Worm (Caenorhabditis elegans) whole organism, L4 larva: ENCODE results near the gene srh-31.

Experiments
- aly-2 ChIP-seq: sonication (generic microtip); optimal IDR thresholded peaks from 2 replicates; lab custom pipeline; 2018; ENCODE audit warnings: missing biosample characterization, missing genetic modification characterization
- ces-1 ChIP-seq: fragments of 150-350 bp; sonication (generic microtip); optimal IDR thresholded peaks from 4 replicates; lab custom pipeline; 2014; ENCODE audit warnings: missing biosample characterization, missing genetic modification reagents, missing genetic modification characterization
- dpl-1 ChIP-seq: fragments of 150-350 bp; optimal IDR thresholded peaks from 2 replicates; lab custom pipeline; 2014; ENCODE audit warnings: missing biosample characterization, missing genetic modification reagents, missing genetic modification characterization
- mep-1 ChIP-seq: fragments of 150-350 bp; sonication (generic microtip); optimal IDR thresholded peaks from 3 replicates; lab custom pipeline; 2014; ENCODE audit warnings: missing biosample characterization, missing genetic modification characterization
- pha-4 ChIP-seq, 2 experiments: fragments of 150-350 bp in 1 of 2; fragments of 200-800 bp in 1 of 2; sonication (Bioruptor generic) in 1 of 2; IDR thresholded peaks in 1 of 2; optimal IDR thresholded peaks in 1 of 2; 2 replicates each; pipeline versions ENCODE4 v1.3.6 to Lab custom; 2014 to 2022; ENCODE audit warnings: missing genetic modification characterization in 2 of 2, missing genetic modification reagents in 2 of 2, missing biosample characterization in 1 of 2, missing compliant biosample characterization in 1 of 2
- pqm-1 ChIP-seq: sonication (generic microtip); optimal IDR thresholded peaks from 2 replicates; lab custom pipeline; 2017; ENCODE audit warnings: missing biosample characterization, missing genetic modification characterization
- saeg-2 ChIP-seq: fragments of 200-800 bp; sonication (Bioruptor generic); IDR thresholded peaks from 2 replicates; pipeline ENCODE4 v1.3.6; 2022; ENCODE audit warnings: missing genetic modification reagents, missing genetic modification characterization, missing compliant biosample characterization
- skn-1 ChIP-seq: fragments of 150-350 bp; optimal IDR thresholded peaks from 2 replicates; lab custom pipeline; 2014; ENCODE audit warnings: missing biosample characterization, missing genetic modification characterization
- snpc-4 ChIP-seq: fragments of 150-350 bp; optimal IDR thresholded peaks from 2 replicates; lab custom pipeline; 2014; ENCODE audit warnings: missing biosample characterization, missing genetic modification characterization
- ztf-11 ChIP-seq: fragments of 150-350 bp; optimal IDR thresholded peaks from 2 replicates; lab custom pipeline; 2014; ENCODE audit warnings: missing biosample characterization, missing genetic modification characterization

DNA sequence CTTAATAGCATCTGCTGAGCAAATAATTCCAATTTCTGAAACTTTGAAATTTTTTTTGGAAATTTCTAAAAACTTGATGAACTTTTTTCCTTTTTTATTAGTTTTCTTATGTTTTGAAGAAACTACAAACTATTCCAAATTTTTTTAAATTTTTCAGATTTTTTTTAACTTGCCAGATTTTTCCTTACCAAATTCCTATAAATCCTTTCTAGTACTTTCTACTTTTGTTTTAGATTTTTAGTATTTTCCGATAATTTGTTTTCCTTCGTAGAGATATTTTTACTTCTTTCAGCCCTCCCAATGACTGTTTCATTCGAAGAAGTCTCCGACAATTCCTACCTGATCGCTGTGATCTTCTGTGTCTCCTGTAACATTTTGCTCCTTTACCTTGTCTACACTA is 11.5 kb downstream of the srh-31 start, which contains the start of gene str-77:
- TF ChIP-seq snpc-4 (tag; lab: Kevin White, UChicago), result no peak
- TF ChIP-seq dpl-1, result no peak
- TF ChIP-seq ces-1 (GFP tag; lab: Kevin White, UChicago), result no peak
- no peak for TF ChIP-seq mep-1 (tag; lab: Kevin White, UChicago)
- no peak for TF ChIP-seq pqm-1 (tag; lab: Kevin White, UChicago)
- no peak for TF ChIP-seq saeg-2
- no peak for TF ChIP-seq ztf-11 (tag; lab: Kevin White, UChicago)
- TF ChIP-seq aly-2, result no peak
- no peak for TF ChIP-seq skn-1 (tag; lab: Kevin White, UChicago)
- TF ChIP-seq pha-4 (GFP tag; IDR thresholded peaks at IDR 0.05; lab: Robert Waterston, UW), result no peak
- TF ChIP-seq pha-4 (tag; optimal IDR thresholded peaks at IDR 0.05; lab: Kevin White, UChicago), result no peak
